Worm (Caenorhabditis elegans) whole organism, L1 larva: ENCODE data around the gene C15C7.4.

ENCODE experiments used
- C04F5.9 ChIP-seq: sonication (generic microtip); optimal IDR thresholded peaks from 2 replicates; lab custom pipeline; 2016; ENCODE audit warnings: missing genetic modification characterization, missing compliant biosample characterization
- C16A3.4 ChIP-seq: fragments of 150-350 bp; optimal IDR thresholded peaks from 2 replicates; lab custom pipeline; 2014; ENCODE audit warnings: missing biosample characterization, missing genetic modification characterization
- F16B12.6 ChIP-seq: fragments of 150-350 bp; optimal IDR thresholded peaks from 2 replicates; lab custom pipeline; 2014; ENCODE audit warnings: missing biosample characterization, missing genetic modification characterization
- aly-2 ChIP-seq: fragments of 150-350 bp; optimal IDR thresholded peaks from 2 replicates; lab custom pipeline; 2014; ENCODE audit warnings: missing biosample characterization, missing genetic modification characterization
- ama-1 ChIP-seq: fragments of 150-350 bp; optimal IDR thresholded peaks from 2 replicates; lab custom pipeline; 2014
- blmp-1 ChIP-seq: fragments of 150-350 bp; optimal IDR thresholded peaks from 2 replicates; lab custom pipeline; 2014; ENCODE audit warnings: missing biosample characterization, missing genetic modification characterization
- ceh-90 ChIP-seq: sonication (generic microtip); optimal IDR thresholded peaks from 2 replicates; lab custom pipeline; 2016; ENCODE audit warnings: missing genetic modification characterization, missing compliant biosample characterization
- dsc-1 ChIP-seq: sonication (generic microtip); optimal IDR thresholded peaks from 2 replicates; lab custom pipeline; 2016; ENCODE audit warnings: mild to moderate bottlenecking, missing genetic modification characterization, missing compliant biosample characterization
- efl-3 ChIP-seq: fragments of 200-800 bp; sonication (Bioruptor generic); optimal IDR thresholded peaks from 2 replicates; lab custom pipeline; 2018; ENCODE audit warnings: mild to moderate bottlenecking, missing genetic modification characterization, missing compliant biosample characterization
- egl-13 ChIP-seq: sonication (generic microtip); optimal IDR thresholded peaks from 2 replicates; lab custom pipeline; 2016; ENCODE audit warnings: missing genotype, missing genetic modification reagents, missing genetic modification characterization, missing compliant biosample characterization
- egl-27 ChIP-seq, 2 experiments: fragments of 150-350 bp in 1 of 2; sonication (generic microtip); optimal IDR thresholded peaks; 3 replicates each; lab custom pipeline; 2017 to 2018; ENCODE audit warnings: missing biosample characterization in 2 of 2, missing genetic modification characterization in 2 of 2, missing genetic modification reagents in 2 of 2
- elt-2 ChIP-seq: sonication (generic microtip); optimal IDR thresholded peaks from 2 replicates; lab custom pipeline; 2016; ENCODE audit warnings: missing genetic modification characterization, mild to moderate bottlenecking, inconsistent platforms, missing compliant biosample characterization, missing genetic modification reagents
- elt-3 ChIP-seq, 6 experiments: fragments of 150-350 bp in 1 of 6; sonication (generic microtip); optimal IDR thresholded peaks; 2 replicates each; lab custom pipeline; 2017 to 2018; ENCODE audit warnings: missing biosample characterization in 6 of 6, missing genetic modification characterization in 6 of 6, inconsistent platforms in 1 of 6
- ets-5 ChIP-seq: fragments of 200-800 bp; sonication (Bioruptor generic); IDR thresholded peaks from 2 replicates; pipeline ENCODE4 v1.3.6; 2022; ENCODE audit warnings: missing genetic modification characterization, missing compliant biosample characterization
- fkh-4 ChIP-seq: sonication (generic microtip); optimal IDR thresholded peaks from 2 replicates; lab custom pipeline; 2016; ENCODE audit warnings: missing compliant biosample characterization, missing genetic modification characterization, borderline replicate concordance
- fkh-8 ChIP-seq: sonication (generic microtip); optimal IDR thresholded peaks from 2 replicates; lab custom pipeline; 2016; ENCODE audit warnings: mild to moderate bottlenecking, missing genetic modification characterization, missing compliant biosample characterization
- fos-1 ChIP-seq: fragments of 150-350 bp; optimal IDR thresholded peaks from 2 replicates; lab custom pipeline; 2014; ENCODE audit warnings: missing biosample characterization, missing genetic modification characterization
- grh-1 ChIP-seq: fragments of 200-800 bp; sonication (Bioruptor generic); IDR thresholded peaks from 2 replicates; pipeline ENCODE4 v1.3.6; 2022; ENCODE audit warnings: missing genetic modification reagents, missing genetic modification characterization, missing compliant biosample characterization
- hlh-17 ChIP-seq: fragments of 200-800 bp; sonication (Bioruptor generic); optimal IDR thresholded peaks from 2 replicates; lab custom pipeline; 2018; ENCODE audit warnings: missing genetic modification characterization, mild to moderate bottlenecking, missing compliant biosample characterization, moderate library complexity, borderline replicate concordance
- hlh-4 ChIP-seq: sonication (generic microtip); optimal IDR thresholded peaks from 2 replicates; lab custom pipeline; 2016; ENCODE audit warnings: mild to moderate bottlenecking, missing genetic modification characterization, missing compliant biosample characterization
- jun-1 ChIP-seq: fragments of 150-350 bp; optimal IDR thresholded peaks from 2 replicates; lab custom pipeline; 2014; ENCODE audit warnings: missing biosample characterization, missing genetic modification reagents, missing genetic modification characterization
- lin-15B ChIP-seq: fragments of 150-350 bp; sonication (generic microtip); optimal IDR thresholded peaks from 3 replicates; lab custom pipeline; 2014; ENCODE audit warnings: missing biosample characterization, missing genetic modification characterization
- lir-3 ChIP-seq: sonication (generic microtip); optimal IDR thresholded peaks from 2 replicates; lab custom pipeline; 2016; ENCODE audit warnings: mild to moderate bottlenecking, missing genetic modification characterization, moderate library complexity, missing compliant biosample characterization; ENCODE audit not compliant: poor library complexity
- lsy-2 ChIP-seq, 2 experiments: fragments of 150-350 bp; optimal IDR thresholded peaks; 2 replicates each; lab custom pipeline; 2014; ENCODE audit warnings: missing biosample characterization in 2 of 2, missing genetic modification characterization in 2 of 2
- mab-9 ChIP-seq: fragments of 200-800 bp; sonication (Bioruptor generic); IDR thresholded peaks from 2 replicates; pipeline ENCODE4 v1.3.6; 2022; ENCODE audit warnings: missing genetic modification reagents, missing genetic modification characterization, missing compliant biosample characterization
- mdl-1 ChIP-seq, 2 experiments: fragments of 150-350 bp; optimal IDR thresholded peaks; 2 replicates each; lab custom pipeline; 2014 to 2017; ENCODE audit warnings: missing biosample characterization in 2 of 2, missing genetic modification characterization in 2 of 2, inconsistent platforms in 1 of 2
- mef-2 ChIP-seq: fragments of 150-350 bp; optimal IDR thresholded peaks from 2 replicates; lab custom pipeline; 2014; ENCODE audit warnings: missing biosample characterization, missing genetic modification characterization
- mep-1 ChIP-seq: fragments of 150-350 bp; optimal IDR thresholded peaks from 2 replicates; lab custom pipeline; 2014; ENCODE audit warnings: missing biosample characterization, missing genetic modification characterization
- nhr-11 ChIP-seq: fragments of 150-350 bp; optimal IDR thresholded peaks from 2 replicates; lab custom pipeline; 2014; ENCODE audit warnings: missing biosample characterization, missing genetic modification characterization
- nhr-19 ChIP-seq: fragments of 200-800 bp; sonication (Bioruptor generic); conservative IDR thresholded peaks from 2 replicates; pipeline ENCODE4 v1.3.6; 2022; ENCODE audit warnings: missing genetic modification characterization, missing compliant biosample characterization
- nhr-20 ChIP-seq: sonication (generic microtip); optimal IDR thresholded peaks from 2 replicates; lab custom pipeline; 2016; ENCODE audit warnings: mild to moderate bottlenecking, missing genetic modification characterization, missing compliant biosample characterization
- nhr-237 ChIP-seq: fragments of 150-350 bp; optimal IDR thresholded peaks from 2 replicates; lab custom pipeline; 2014; ENCODE audit warnings: missing biosample characterization, missing genetic modification characterization
- nhr-28 ChIP-seq: fragments of 150-350 bp; optimal IDR thresholded peaks from 2 replicates; lab custom pipeline; 2014; ENCODE audit warnings: missing biosample characterization, missing genetic modification characterization
- nhr-71 ChIP-seq: sonication (generic microtip); optimal IDR thresholded peaks from 2 replicates; lab custom pipeline; 2016; ENCODE audit warnings: mild to moderate bottlenecking, missing genetic modification characterization, moderate library complexity, missing compliant biosample characterization
- nhr-77 ChIP-seq: fragments of 150-350 bp; optimal IDR thresholded peaks from 2 replicates; lab custom pipeline; 2014; ENCODE audit warnings: missing biosample characterization, missing genetic modification characterization
- nhr-85 ChIP-seq: sonication (generic microtip); peaks from one replicate; lab custom pipeline; 2016; ENCODE audit warnings: missing genetic modification characterization, inconsistent platforms, missing compliant biosample characterization
- pax-3 ChIP-seq: fragments of 200-800 bp; sonication (Bioruptor generic); optimal IDR thresholded peaks from 2 replicates; lab custom pipeline; 2018; ENCODE audit warnings: mild to moderate bottlenecking, missing genetic modification characterization, moderate library complexity, missing compliant biosample characterization
- pqm-1 ChIP-seq: sonication (generic microtip); optimal IDR thresholded peaks from 3 replicates; lab custom pipeline; 2017; ENCODE audit warnings: missing biosample characterization, missing genetic modification characterization
- skn-1 ChIP-seq: fragments of 150-350 bp; optimal IDR thresholded peaks from 2 replicates; lab custom pipeline; 2014; ENCODE audit warnings: missing biosample characterization, missing genetic modification characterization
- swsn-7 ChIP-seq: sonication (generic microtip); optimal IDR thresholded peaks from 2 replicates; lab custom pipeline; 2016; ENCODE audit warnings: missing genetic modification characterization, missing compliant biosample characterization
- tlp-1 ChIP-seq: fragments of 150-350 bp; optimal IDR thresholded peaks from 2 replicates; lab custom pipeline; 2014; ENCODE audit warnings: missing biosample characterization, missing genetic modification characterization
- unc-130 ChIP-seq: fragments of 150-350 bp; optimal IDR thresholded peaks from 2 replicates; lab custom pipeline; 2017; ENCODE audit warnings: missing biosample characterization, missing genetic modification characterization, inconsistent platforms
- unc-30 ChIP-seq: sonication (generic microtip); optimal IDR thresholded peaks from 2 replicates; lab custom pipeline; 2017; ENCODE audit warnings: missing biosample characterization, missing genetic modification characterization
- unc-62 ChIP-seq: fragments of 150-350 bp; optimal IDR thresholded peaks from 2 replicates; lab custom pipeline; 2014; ENCODE audit warnings: missing biosample characterization, missing genetic modification reagents, missing genetic modification characterization
- unc-86 ChIP-seq: sonication (generic microtip); optimal IDR thresholded peaks from 2 replicates; lab custom pipeline; 2016; ENCODE audit warnings: missing genetic modification characterization, missing compliant biosample characterization
- unc-98 ChIP-seq: fragments of 200-800 bp; sonication (Bioruptor generic); IDR thresholded peaks from 2 replicates; pipeline ENCODE4 v1.3.6; 2022; ENCODE audit warnings: missing genetic modification characterization, missing compliant biosample characterization
- vab-15 ChIP-seq: sonication (generic microtip); optimal IDR thresholded peaks from 2 replicates; lab custom pipeline; 2017; ENCODE audit warnings: missing genotype, mild to moderate bottlenecking, missing genetic modification characterization, missing compliant biosample characterization
- xbp-1 ChIP-seq: sonication (generic microtip); optimal IDR thresholded peaks from 2 replicates; lab custom pipeline; 2016; ENCODE audit warnings: missing genetic modification characterization, missing compliant biosample characterization
- zag-1 ChIP-seq: fragments of 150-350 bp; optimal IDR thresholded peaks from 2 replicates; lab custom pipeline; 2014; ENCODE audit warnings: missing biosample characterization, missing genetic modification characterization
- ztf-4 ChIP-seq: fragments of 150-350 bp; optimal IDR thresholded peaks from 2 replicates; lab custom pipeline; 2014; ENCODE audit warnings: missing biosample characterization, missing genetic modification characterization

C15C7.4 gene

DNA sequence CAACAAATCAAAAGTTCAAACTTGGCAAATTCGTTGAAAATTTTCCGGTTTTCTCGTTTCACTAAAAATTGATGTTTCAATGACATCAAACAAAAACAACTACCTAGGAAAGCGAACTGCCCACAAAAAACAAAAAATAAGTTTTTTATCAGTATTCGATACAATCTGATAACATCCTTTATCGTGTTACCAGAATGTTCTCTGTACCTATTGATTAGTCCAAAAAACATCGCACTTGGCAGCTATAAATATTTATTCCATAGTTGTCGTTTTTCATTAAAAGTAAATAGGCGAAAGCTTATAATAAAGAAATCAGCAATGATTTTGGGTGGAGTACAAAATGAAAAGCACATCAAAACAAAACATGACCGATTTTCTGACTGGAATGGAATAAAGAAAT lies 28.2 kb upstream of the C15C7.4 start (continued):
- TF ChIP-seq nhr-11 (tag; lab: Kevin White, UChicago) (no peak), efl-3 (no peak), unc-86 (tag; lab: Kevin White, UChicago) (no peak), mep-1 (tag; lab: Kevin White, UChicago) (no peak), jun-1 (tag; lab: Kevin White, UChicago) (no peak), F16B12.6 (tag; lab: Kevin White, UChicago) (no peak), swsn-7 (tag; lab: Kevin White, UChicago) (no peak), unc-62 (no peak), nhr-85 (peak; percentile 88), tlp-1 (tag; lab: Kevin White, UChicago) (no peak), lsy-2 (tag; optimal IDR thresholded peaks at IDR 0.05; lab: Kevin White, UChicago) (no peak), unc-130 (tag; lab: Kevin White, UChicago) (no peak), nhr-71 (tag; lab: Kevin White, UChicago) (peak; percentile 48), xbp-1 (tag; lab: Kevin White, UChicago) (no peak), egl-13 (tag; lab: Kevin White, UChicago) (no peak), unc-98 (GFP tag; lab: Robert Waterston, UW) (no peak), nhr-19 (GFP tag; lab: Robert Waterston, UW) (peak; percentile 33; the same call in 1 of the 2 replicates), ceh-90 (tag; lab: Kevin White, UChicago) (no peak), ztf-4 (tag; lab: Kevin White, UChicago) (peak; percentile 37), egl-27 (tag; optimal IDR thresholded peaks at IDR 0.05; lab: Kevin White, UChicago) (no peak), grh-1 (GFP tag; lab: Robert Waterston, UW) (no peak), lir-3 (tag; lab: Kevin White, UChicago) (no peak), C04F5.9 (tag; lab: Kevin White, UChicago) (no peak), fkh-8 (tag; lab: Kevin White, UChicago) (no peak), fos-1 (tag; lab: Kevin White, UChicago) (no peak), mab-9 (GFP tag; lab: Robert Waterston, UW) (no peak), vab-15 (no peak), mdl-1 (tag; optimal IDR thresholded peaks at IDR 0.05; lab: Kevin White, UChicago) (no peak), unc-30 (tag; lab: Kevin White, UChicago) (no peak), hlh-4 (tag; lab: Kevin White, UChicago) (no peak), mef-2 (tag; lab: Kevin White, UChicago) (no peak), ama-1 (peak; percentile 38), fkh-4 (tag; lab: Kevin White, UChicago) (no peak), nhr-77 (tag; lab: Kevin White, UChicago) (no peak), nhr-28 (tag; lab: Kevin White, UChicago) (no peak), nhr-20 (tag; lab: Kevin White, UChicago) (peak; percentile 40), nhr-237 (tag; lab: Kevin White, UChicago) (no peak), elt-3 (tag; optimal IDR thresholded peaks at IDR 0.05; lab: Kevin White, UChicago) (peak in 1 of 6 experiments; percentile 80), dsc-1 (tag; lab: Kevin White, UChicago) (no peak), hlh-17 (GFP tag; lab: Kevin White, UChicago) (no peak), ets-5 (GFP tag; lab: Robert Waterston, UW) (no peak), elt-2 (peak; percentile 79), skn-1 (tag; lab: Kevin White, UChicago) (no peak), pax-3 (tag; lab: Kevin White, UChicago) (no peak), pqm-1 (no peak), C16A3.4 (no peak), zag-1 (tag; lab: Kevin White, UChicago) (no peak), blmp-1 (tag; lab: Kevin White, UChicago) (no peak), aly-2 (tag; lab: Kevin White, UChicago) (peak; percentile 85), lin-15B (tag; lab: Kevin White, UChicago) (no peak)
